Worm (Caenorhabditis elegans): Measurements from ENCODE around the gene C45G9.5.

C45G9.5 gene

ce11 chrIII:5013915-5014346 lies 34.0 kb upstream of the C45G9.5 start (continued):
- TF ChIP-seq Y48G9A.11 (GFP tag; IDR thresholded peaks at IDR 0.05) (no peak), Y5F2A.4 (GFP tag; optimal IDR thresholded peaks at IDR 0.05) (no peak), lin-38 (GFP tag; IDR thresholded peaks at IDR 0.05) (peak; percentile 67), dmd-6 (GFP tag; IDR thresholded peaks at IDR 0.05) (peak; percentile 64), ZK546.5 (tag; optimal IDR thresholded peaks at IDR 0.05) (no peak), spr-1 (tag; optimal IDR thresholded peaks at IDR 0.05) (peak; percentile 54), F44E2.7 (GFP tag; IDR thresholded peaks at IDR 0.05) (no peak), ctbp-1 (GFP tag; IDR thresholded peaks at IDR 0.05) (peak; percentile 85), tra-1 (GFP tag; IDR thresholded peaks at IDR 0.05) (0 out of 2 replicates have a peak, but pooled peaks have one; percentile 34), lsy-2 (tag; optimal IDR thresholded peaks at IDR 0.05) (peak; percentile 78 to 90), mdl-1 (tag; optimal IDR thresholded peaks at IDR 0.05) (peak; percentile 42 to 78), dmd-8 (GFP tag; IDR thresholded peaks at IDR 0.05) (no peak), cey-2 (tag; optimal IDR thresholded peaks at IDR 0.05; ENCODE audit: borderline replicate concordance, insufficient read depth) (peak; percentile 28), ceh-62 (tag; optimal IDR thresholded peaks at IDR 0.05) (no peak), ces-1 (GFP tag; optimal IDR thresholded peaks at IDR 0.05) (peak; percentile 71), nhr-102 (tag; optimal IDR thresholded peaks at IDR 0.05) (peak; percentile 48), T20F7.1 (GFP tag; optimal IDR thresholded peaks at IDR 0.05) (peak; percentile 72), zfp-3 (GFP tag; conservative IDR thresholded peaks at IDR 0.05) (no peak), zip-2 (tag; optimal IDR thresholded peaks at IDR 0.05) (peak; percentile 34), lin-13 (GFP tag; optimal IDR thresholded peaks at IDR 0.05) (peak; percentile 63), hmg-1.1 (GFP tag; IDR thresholded peaks at IDR 0.05) (peak; percentile 93), aly-2 (tag; optimal IDR thresholded peaks at IDR 0.05) (no peak), ztf-11 (tag; optimal IDR thresholded peaks at IDR 0.05) (no peak), zag-1 (tag; optimal IDR thresholded peaks at IDR 0.05) (no peak), D1046.2 (GFP tag; IDR thresholded peaks at IDR 0.05) (no peak), lin-29 (GFP tag; IDR thresholded peaks at IDR 0.05) (no peak), fkh-10 (GFP tag; optimal IDR thresholded peaks at IDR 0.05) (peak; percentile 70), hlh-30 (tag; optimal IDR thresholded peaks at IDR 0.05; ENCODE audit: insufficient read depth) (peak; percentile 82)

- no peak for TF ChIP-seq dpl-1 (GFP tag; optimal IDR thresholded peaks at IDR 0.05)
- no peak for TF ChIP-seq zfp-2 (tag; optimal IDR thresholded peaks at IDR 0.05)
- no peak for TF ChIP-seq daf-12 (tag; optimal IDR thresholded peaks at IDR 0.05)
- no peak for TF ChIP-seq arid-1 (GFP tag; conservative IDR thresholded peaks at IDR 0.05)
- TF ChIP-seq set-16 (GFP tag; IDR thresholded peaks at IDR 0.05): no peak
- no peak for TF ChIP-seq zfp-3 (GFP tag; conservative IDR thresholded peaks at IDR 0.05)
- no peak for TF ChIP-seq spr-1 (tag; optimal IDR thresholded peaks at IDR 0.05)
- no peak for TF ChIP-seq daf-16 (GFP tag; optimal IDR thresholded peaks at IDR 0.05)
- TF ChIP-seq daf-16 (tag; optimal IDR thresholded peaks at IDR 0.05): no peak
- no peak for TF ChIP-seq egl-43 (GFP tag; IDR thresholded peaks at IDR 0.05)
- TF ChIP-seq ctbp-1 (GFP tag; IDR thresholded peaks at IDR 0.05): no peak
- no peak for TF ChIP-seq unc-62 (GFP tag; optimal IDR thresholded peaks at IDR 0.05 in 1 of 2)
- no peak for TF ChIP-seq unc-62 (tag; optimal IDR thresholded peaks at IDR 0.05)
- TF ChIP-seq aly-2 (tag; optimal IDR thresholded peaks at IDR 0.05): no peak
- TF ChIP-seq R02D3.7 (tag; optimal IDR thresholded peaks at IDR 0.05): no peak
- no peak for TF ChIP-seq lin-13 (GFP tag; optimal IDR thresholded peaks at IDR 0.05)
- no peak for TF ChIP-seq fos-1 (tag; optimal IDR thresholded peaks at IDR 0.05)
- no peak for TF ChIP-seq ceh-62 (tag; optimal IDR thresholded peaks at IDR 0.05)
These were observed 30.4 kb upstream of the C45G9.5 start, which contains the start of gene larp-1 for ce11 chrIII:5017550-5017949. TSS of gene larp-1 (minus strand) at chrIII:5017650.
